Worm (Caenorhabditis elegans): ENCODE data around the gene F14H12.6.
"Not testable (repeated sequence)": the region's sequence is repeated elsewhere in the genome, so short reads cannot be mapped to it uniquely, and the experiment has no call there.

Gene F14H12.6

DNA sequence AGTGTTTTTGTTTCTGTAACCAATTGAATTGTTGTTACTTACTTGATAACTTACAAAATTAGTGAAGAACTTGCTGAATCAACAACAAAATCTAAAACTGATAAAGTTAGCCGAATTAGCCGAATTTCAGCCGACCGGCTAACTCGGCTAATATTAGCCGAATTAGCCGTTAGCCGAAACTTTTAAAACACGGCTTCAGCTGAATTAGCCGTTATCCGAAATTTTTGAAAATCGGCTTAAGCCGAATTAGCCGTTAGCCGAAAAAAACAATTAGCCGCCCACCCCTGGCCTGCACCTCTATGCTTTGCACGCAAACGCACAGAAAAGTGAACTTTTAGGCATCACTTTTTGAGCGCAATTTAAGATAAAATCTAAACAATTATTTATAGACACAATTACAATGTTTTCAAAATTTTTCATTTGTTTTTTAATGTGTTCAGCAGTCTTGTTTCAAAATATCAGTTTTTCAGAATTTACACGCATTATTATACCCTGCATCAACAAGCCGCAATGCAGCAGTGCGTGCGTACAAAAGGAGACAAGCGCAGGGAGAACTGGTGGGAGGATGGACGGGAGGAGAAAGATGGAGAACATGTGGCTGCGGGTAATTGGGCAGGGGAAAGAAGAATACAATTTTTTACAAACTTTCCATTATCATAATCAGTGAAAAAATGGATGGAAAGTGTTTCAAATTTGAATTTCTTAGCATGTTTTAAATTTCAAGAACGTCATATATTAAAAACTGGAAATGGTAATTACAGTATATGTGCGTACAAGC, 37.9 kb upstream of the F14H12.6 start (continued):
- TF ChIP-seq zfh-2 (GFP tag; conservative IDR thresholded peaks at IDR 0.05) (no peak), lin-54 (GFP tag; optimal IDR thresholded peaks at IDR 0.05) (peak; percentile 54)

DNA sequence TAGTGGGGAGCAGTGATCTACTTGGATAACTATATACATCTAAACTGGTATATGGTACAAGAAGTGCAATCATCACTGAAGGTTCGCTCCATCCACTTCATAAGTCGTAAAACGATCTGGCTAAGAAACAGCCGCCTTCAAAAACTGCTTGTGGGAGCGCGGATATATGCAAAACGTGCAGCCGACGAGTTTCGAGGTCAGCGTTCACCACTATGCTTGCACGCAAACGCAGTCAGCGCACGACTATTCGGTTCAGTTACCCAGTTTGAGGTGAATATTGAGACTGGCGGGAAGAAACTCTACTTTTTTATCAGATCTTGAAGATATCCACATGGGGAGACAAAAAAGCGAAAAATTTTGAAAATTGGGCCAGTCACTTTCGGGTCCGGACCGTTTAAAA, 37.1 kb upstream of the F14H12.6 start:
- peak; percentile 58 for TF ChIP-seq hmg-1.2 (GFP tag; IDR thresholded peaks at IDR 0.05)
- TF ChIP-seq dox-1 (GFP tag; IDR thresholded peaks at IDR 0.05): 0 out of 2 replicates have a peak, but pooled peaks have one; percentile 12
- TF ChIP-seq snpc-4 (GFP tag; optimal IDR thresholded peaks at IDR 0.05): not testable (repeated sequence)
- peak in 2 of 4 experiments; percentile 67 to 75 for TF ChIP-seq snpc-4 (tag; optimal IDR thresholded peaks at IDR 0.05)

DNA sequence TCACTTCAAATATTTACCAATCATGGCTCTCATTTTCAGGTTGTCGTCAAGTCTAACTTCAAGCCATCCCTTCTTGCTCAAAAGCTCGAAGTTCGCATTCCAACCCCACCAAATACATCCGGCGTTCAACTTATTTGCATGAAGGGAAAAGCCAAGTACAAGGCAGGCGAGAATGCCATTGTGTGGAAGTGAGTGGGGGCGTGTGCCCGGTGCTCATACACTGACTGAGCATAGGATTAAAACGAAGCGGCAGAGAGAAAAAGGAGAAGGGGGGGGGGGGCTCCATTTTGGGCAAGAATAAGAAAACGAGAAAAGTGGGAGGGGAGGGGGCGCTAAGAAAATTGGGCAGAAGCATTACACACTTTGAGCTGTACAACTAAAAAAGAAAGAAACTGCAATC, 34.3 kb upstream of the F14H12.6 start:
- peak; percentile 33; the same call in 1 of the 2 replicates for TF ChIP-seq zfh-2 (GFP tag; conservative IDR thresholded peaks at IDR 0.05)
- no peak for TF ChIP-seq ceh-79 (tag; optimal IDR thresholded peaks at IDR 0.05)

DNA sequence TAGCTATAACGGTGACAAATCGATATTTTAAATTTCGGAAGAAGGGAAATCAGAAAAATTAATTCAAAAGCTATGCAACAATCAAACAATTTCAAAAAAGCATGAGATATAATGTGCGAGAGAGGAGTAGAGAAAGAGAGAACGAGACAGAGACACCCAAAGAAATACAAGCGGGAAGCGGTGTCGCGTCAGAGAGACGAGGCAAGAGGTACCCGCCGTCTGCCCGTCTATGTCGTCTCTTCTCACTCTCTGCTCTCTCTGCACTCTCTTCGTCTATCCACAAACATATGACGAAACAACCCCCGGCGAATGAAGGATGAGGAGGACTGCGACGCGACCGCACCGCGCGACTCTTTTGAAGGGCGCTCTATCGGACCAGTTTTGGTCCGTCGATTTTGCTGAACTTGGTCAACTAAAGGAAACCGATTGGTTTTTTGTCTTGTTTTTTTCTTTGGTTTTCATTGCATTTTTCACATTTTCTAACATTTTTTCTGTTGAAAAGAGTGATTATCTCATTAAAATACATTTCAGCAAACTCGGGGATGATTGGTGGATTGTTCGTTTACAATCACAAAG, 31.6 kb upstream of the F14H12.6 start, which contains the start of gene dpy-23:
Gene dpy-23 (plus strand): TSS at position 526 of the 576 bp plus-strand sequence.
- peak; percentile 33 for TF ChIP-seq pha-4 (tag; optimal IDR thresholded peaks at IDR 0.05)
- TF ChIP-seq nfya-2 (GFP tag; IDR thresholded peaks at IDR 0.05): no peak
- TF ChIP-seq attf-3 (GFP tag; conservative IDR thresholded peaks at IDR 0.05): no peak
- peak; percentile 5 for TF ChIP-seq dpl-1 (GFP tag; optimal IDR thresholded peaks at IDR 0.05)
- peak; percentile 4 for TF ChIP-seq F52B5.7 (tag; optimal IDR thresholded peaks at IDR 0.05)
- TF ChIP-seq hmg-20 (GFP tag; IDR thresholded peaks at IDR 0.05): no peak
- no peak for TF ChIP-seq nhr-27 (tag; optimal IDR thresholded peaks at IDR 0.05)
- TF ChIP-seq attf-5 (GFP tag; optimal IDR thresholded peaks at IDR 0.05): peak; percentile 93
- peak; percentile 54; the same call in 1 of the 2 replicates for TF ChIP-seq let-526 (GFP tag; IDR thresholded peaks at IDR 0.05)
- peak in 1 of 3 experiments; percentile 75 for TF ChIP-seq lin-35 (GFP tag; optimal IDR thresholded peaks at IDR 0.05)
- peak; percentile 72 for TF ChIP-seq atf-7 (tag; optimal IDR thresholded peaks at IDR 0.05)
- TF ChIP-seq ekl-4 (GFP tag; IDR thresholded peaks at IDR 0.05): peak; percentile 55
- no peak for TF ChIP-seq nhr-179 (tag; optimal IDR thresholded peaks at IDR 0.05)
- no peak for TF ChIP-seq lsy-27 (tag; optimal IDR thresholded peaks at IDR 0.05; ENCODE audit: borderline replicate concordance, insufficient read depth)
- no peak for TF ChIP-seq C17E4.6 (GFP tag; IDR thresholded peaks at IDR 0.05)
- TF ChIP-seq lir-1 (GFP tag; conservative IDR thresholded peaks at IDR 0.05): peak; percentile 71; the same call in 1 of the 2 replicates
- peak; percentile 40 for TF ChIP-seq madf-6 (GFP tag; IDR thresholded peaks at IDR 0.05)
- no peak for TF ChIP-seq egl-44 (GFP tag; IDR thresholded peaks at IDR 0.05)
- no peak for TF ChIP-seq Y56A3A.18 (GFP tag; IDR thresholded peaks at IDR 0.05)
- TF ChIP-seq sptf-2 (GFP tag; optimal IDR thresholded peaks at IDR 0.05): no peak
- no peak for TF ChIP-seq lsl-1 (GFP tag; optimal IDR thresholded peaks at IDR 0.05)
- no peak for TF ChIP-seq mxl-1 (tag; optimal IDR thresholded peaks at IDR 0.05)
- no peak for TF ChIP-seq mes-4 (tag; optimal IDR thresholded peaks at IDR 0.05)
- TF ChIP-seq lag-1 (GFP tag; IDR thresholded peaks at IDR 0.05): no peak
- peak; percentile 84 for TF ChIP-seq cebp-1 (GFP tag; IDR thresholded peaks at IDR 0.05)
- peak; percentile 96 for TF ChIP-seq cebp-1 (tag; optimal IDR thresholded peaks at IDR 0.05)
- no peak for TF ChIP-seq rec-8 (tag; optimal IDR thresholded peaks at IDR 0.05)
- no peak for TF ChIP-seq B0019.2 (GFP tag; conservative IDR thresholded peaks at IDR 0.05)
- peak; percentile 99 for TF ChIP-seq zfh-2 (GFP tag; conservative IDR thresholded peaks at IDR 0.05)
- TF ChIP-seq tlf-1 (GFP tag; optimal IDR thresholded peaks at IDR 0.05): peak; percentile 38
- no peak for TF ChIP-seq ccch-3 (GFP tag; optimal IDR thresholded peaks at IDR 0.05)
- TF ChIP-seq attf-6 (GFP tag; IDR thresholded peaks at IDR 0.05): no peak
- no peak for TF ChIP-seq egl-18 (GFP tag; IDR thresholded peaks at IDR 0.05)
- peak; percentile 76; the same call in 1 of the 2 replicates for TF ChIP-seq lin-26 (GFP tag; IDR thresholded peaks at IDR 0.05)
- TF ChIP-seq ceh-27 (GFP tag; optimal IDR thresholded peaks at IDR 0.05): peak; percentile 95
